Fruit fly (Drosophila melanogaster) whole organism, pupa: ENCODE measurements around the gene CG8292.

Experiments
- CG12605 ChIP-seq: fragments of 200-800 bp; sonication (Bioruptor generic); IDR thresholded peaks from 2 replicates; pipeline ENCODE4 v1.3.6; 2022; ENCODE audit warnings: missing biosample characterization, missing genetic modification characterization
- CG14655 ChIP-seq: fragments of 200-800 bp; sonication (Bioruptor generic); optimal IDR thresholded peaks from 3 replicates; lab custom pipeline; 2017; ENCODE audit warnings: mild to moderate bottlenecking, missing biosample characterization, missing genetic modification reagents, missing genetic modification characterization
- CG34367 ChIP-seq: fragments of 200-800 bp; sonication (Bioruptor generic); optimal IDR thresholded peaks from 2 replicates; lab custom pipeline; 2018; ENCODE audit warnings: missing biosample characterization, mild to moderate bottlenecking, missing genetic modification characterization
- CG4496 ChIP-seq: fragments of 200-800 bp; sonication (Bioruptor generic); IDR thresholded peaks from 3 replicates; pipeline ENCODE4 v1.3.6; 2022; ENCODE audit warnings: missing biosample characterization, missing genetic modification characterization
- CG8301 ChIP-seq: fragments of 200-800 bp; sonication (Bioruptor generic); optimal IDR thresholded peaks from 2 replicates; lab custom pipeline; 2018; ENCODE audit warnings: missing biosample characterization, mild to moderate bottlenecking, missing genetic modification characterization
- Pif1A ChIP-seq: fragments of 200-800 bp; sonication (Bioruptor generic); optimal IDR thresholded peaks from 3 replicates; lab custom pipeline; 2016; ENCODE audit warnings: missing biosample characterization, missing genetic modification characterization
- gl ChIP-seq: fragments of 200-800 bp; sonication (Bioruptor generic); optimal IDR thresholded peaks from 2 replicates; lab custom pipeline; 2018; ENCODE audit warnings: missing biosample characterization, mild to moderate bottlenecking, missing genetic modification characterization

CG8292 gene

dm6 chr2L:8168075-8168474, 49.7 kb downstream of the CG8292 start:
- TF ChIP-seq CG14655 = peak; percentile 30
- TF ChIP-seq Pif1A (GFP tag; lab: Kevin White, UChicago) = peak; percentile 12
- TF ChIP-seq CG12605 (GFP tag; lab: Robert Waterston, UW) = no peak
- TF ChIP-seq CG8301 (tag; lab: Kevin White, UChicago) = peak; percentile 25
- TF ChIP-seq CG4496 (GFP tag; lab: Robert Waterston, UW) = no peak
- no peak for TF ChIP-seq gl (tag; lab: Kevin White, UChicago)
- no peak for TF ChIP-seq CG34367 (tag; lab: Kevin White, UChicago)
- TF ChIP-seq, all 21 proteins: peak for 3
